Fruit fly (Drosophila melanogaster) whole organism, prepupa: Measurements from ENCODE around the gene CG43894.

ENCODE experiments used
- Blimp-1 ChIP-seq: fragments of 200-800 bp; sonication (Bioruptor generic); optimal IDR thresholded peaks from 3 replicates; lab custom pipeline; 2017; ENCODE audit warnings: missing biosample characterization, missing genetic modification characterization, mild to moderate bottlenecking, moderate library complexity, missing genetic modification reagents
- CG10631 ChIP-seq: fragments of 200-800 bp; sonication (Bioruptor generic); optimal IDR thresholded peaks from 2 replicates; lab custom pipeline; 2016; ENCODE audit warnings: missing biosample characterization, missing genetic modification characterization
- CG10669 ChIP-seq: fragments of 200-800 bp; sonication (Bioruptor generic); optimal IDR thresholded peaks from 3 replicates; lab custom pipeline; 2018; ENCODE audit warnings: missing biosample characterization, mild to moderate bottlenecking, missing genetic modification characterization, moderate library complexity
- CG11762 ChIP-seq: fragments of 200-800 bp; sonication (Bioruptor generic); optimal IDR thresholded peaks from 3 replicates; lab custom pipeline; 2016; ENCODE audit warnings: missing biosample characterization, missing genetic modification characterization; ENCODE audit not compliant: insufficient read depth
- CG11902 ChIP-seq: fragments of 200-800 bp; sonication (Bioruptor generic); optimal IDR thresholded peaks from 3 replicates; lab custom pipeline; 2016; ENCODE audit warnings: missing biosample characterization, missing genetic modification characterization
- CG15336 ChIP-seq: fragments of 200-800 bp; sonication (Bioruptor generic); IDR thresholded peaks from 2 replicates; pipeline ENCODE4 v1.3.6; 2022; ENCODE audit warnings: missing biosample characterization, missing genetic modification characterization
- CG1621 ChIP-seq: fragments of 200-800 bp; sonication (Bioruptor generic); optimal IDR thresholded peaks from 3 replicates; lab custom pipeline; 2018; ENCODE audit warnings: missing biosample characterization, mild to moderate bottlenecking, missing genetic modification characterization
- CG16779 ChIP-seq: fragments of 200-800 bp; sonication (Bioruptor generic); optimal IDR thresholded peaks from 3 replicates; lab custom pipeline; 2017; ENCODE audit warnings: missing biosample characterization, mild to moderate bottlenecking, missing genetic modification characterization
- CG3032 ChIP-seq: fragments of 200-800 bp; optimal IDR thresholded peaks from 2 replicates; lab custom pipeline; 2019; ENCODE audit warnings: missing biosample characterization, mild to moderate bottlenecking, missing genetic modification characterization, moderate library complexity
- CG32006 ChIP-seq: fragments of 200-800 bp; sonication (Bioruptor generic); optimal IDR thresholded peaks from 3 replicates; lab custom pipeline; 2017; ENCODE audit warnings: missing biosample characterization, mild to moderate bottlenecking, missing genetic modification characterization
- CG34406 ChIP-seq: fragments of 200-800 bp; sonication (Bioruptor generic); optimal IDR thresholded peaks from 3 replicates; lab custom pipeline; 2016; ENCODE audit warnings: missing biosample characterization, missing genetic modification characterization
- CG3919 ChIP-seq: fragments of 200-800 bp; sonication (Bioruptor generic); optimal IDR thresholded peaks from 3 replicates; lab custom pipeline; 2016; ENCODE audit warnings: missing biosample characterization, missing genetic modification characterization
- CG4318 ChIP-seq: fragments of 200-800 bp; sonication (Bioruptor generic); optimal IDR thresholded peaks from 3 replicates; lab custom pipeline; 2017; ENCODE audit warnings: missing biosample characterization, mild to moderate bottlenecking, missing genetic modification characterization
- CG6163 ChIP-seq: fragments of 200-800 bp; sonication (Bioruptor generic); IDR thresholded peaks from 3 replicates; pipeline ENCODE4 v1.3.6; 2022; ENCODE audit warnings: missing biosample characterization, missing genetic modification characterization
- CG6276 ChIP-seq: fragments of 200-800 bp; sonication (Bioruptor generic); optimal IDR thresholded peaks from 2 replicates; lab custom pipeline; 2017; ENCODE audit warnings: missing biosample characterization, mild to moderate bottlenecking, missing genetic modification characterization
- CG6792 ChIP-seq: fragments of 200-800 bp; sonication (Bioruptor generic); optimal IDR thresholded peaks from 3 replicates; lab custom pipeline; 2016; ENCODE audit warnings: missing biosample characterization, missing genetic modification characterization
- CG6808 ChIP-seq: fragments of 200-800 bp; sonication (Bioruptor generic); optimal IDR thresholded peaks from 3 replicates; lab custom pipeline; 2017; ENCODE audit warnings: missing biosample characterization, missing genetic modification characterization, mild to moderate bottlenecking, moderate library complexity, missing genetic modification reagents
- CG6854 ChIP-seq: fragments of 200-800 bp; sonication (Bioruptor generic); optimal IDR thresholded peaks from 2 replicates; lab custom pipeline; 2017; ENCODE audit warnings: missing biosample characterization, mild to moderate bottlenecking, missing genetic modification characterization
- CG7368 ChIP-seq: fragments of 200-800 bp; sonication (Bioruptor generic); optimal IDR thresholded peaks from 3 replicates; lab custom pipeline; 2016; ENCODE audit warnings: missing biosample characterization, missing genetic modification characterization
- CG8119 ChIP-seq: fragments of 200-800 bp; sonication (Bioruptor generic); IDR thresholded peaks from 3 replicates; pipeline ENCODE4 v1.3.6; 2022; ENCODE audit warnings: missing biosample characterization, missing genetic modification characterization
- CG8319 ChIP-seq: fragments of 200-800 bp; sonication (Bioruptor generic); optimal IDR thresholded peaks from 3 replicates; lab custom pipeline; 2016; ENCODE audit warnings: missing biosample characterization, missing genetic modification characterization
- CG8632 ChIP-seq: fragments of 200-800 bp; sonication (Bioruptor generic); optimal IDR thresholded peaks from 3 replicates; lab custom pipeline; 2016; ENCODE audit warnings: missing biosample characterization, missing genetic modification characterization
- CG9139 ChIP-seq: fragments of 200-800 bp; sonication (Bioruptor generic); optimal IDR thresholded peaks from 3 replicates; lab custom pipeline; 2017; ENCODE audit warnings: missing biosample characterization, mild to moderate bottlenecking, missing genetic modification characterization
- Eip75B ChIP-seq: fragments of 200-800 bp; sonication (Bioruptor generic); optimal IDR thresholded peaks from 3 replicates; lab custom pipeline; 2016; ENCODE audit warnings: missing biosample characterization, missing genetic modification characterization
- Ets21C ChIP-seq: fragments of 200-800 bp; sonication (Bioruptor generic); optimal IDR thresholded peaks from 3 replicates; lab custom pipeline; 2016; ENCODE audit warnings: missing biosample characterization, missing genetic modification characterization
- Ets96B ChIP-seq: fragments of 200-800 bp; optimal IDR thresholded peaks from 2 replicates; lab custom pipeline; 2019; ENCODE audit warnings: missing biosample characterization, mild to moderate bottlenecking, missing genetic modification characterization, moderate library complexity
- Gug ChIP-seq: fragments of 200-800 bp; sonication (Bioruptor generic); IDR thresholded peaks from 2 replicates; pipeline ENCODE4 v1.3.6; 2022; ENCODE audit warnings: missing biosample characterization, missing genetic modification characterization
- Hr38 ChIP-seq: sonication (Bioruptor generic); optimal IDR thresholded peaks from 2 replicates; lab custom pipeline; 2016; ENCODE audit warnings: missing biosample characterization, missing genetic modification characterization
- Hr39 ChIP-seq: fragments of 200-800 bp; sonication (Bioruptor generic); optimal IDR thresholded peaks from 2 replicates; lab custom pipeline; 2016; ENCODE audit warnings: missing biosample characterization, missing genetic modification characterization
- Hr4 ChIP-seq: fragments of 200-800 bp; sonication (Bioruptor generic); optimal IDR thresholded peaks from 3 replicates; lab custom pipeline; 2016; ENCODE audit warnings: missing biosample characterization, missing genetic modification characterization
- Lpt ChIP-seq: fragments of 200-800 bp; sonication (Bioruptor generic); optimal IDR thresholded peaks from 3 replicates; lab custom pipeline; 2016; ENCODE audit warnings: missing biosample characterization, missing genetic modification characterization
- Met ChIP-seq: fragments of 200-800 bp; sonication (Bioruptor generic); optimal IDR thresholded peaks from 3 replicates; lab custom pipeline; 2016; ENCODE audit warnings: missing biosample characterization, missing genetic modification characterization
- OdsH ChIP-seq: fragments of 200-800 bp; sonication (Bioruptor generic); optimal IDR thresholded peaks from 3 replicates; lab custom pipeline; 2016; ENCODE audit warnings: missing biosample characterization, missing genetic modification characterization
- Smox ChIP-seq: fragments of 200-800 bp; sonication (Bioruptor generic); optimal IDR thresholded peaks from 3 replicates; lab custom pipeline; 2016; ENCODE audit warnings: missing biosample characterization, missing genetic modification characterization
- Sox102F ChIP-seq: fragments of 200-800 bp; sonication (Bioruptor generic); optimal IDR thresholded peaks from 2 replicates; lab custom pipeline; 2016; ENCODE audit warnings: missing biosample characterization, mild to moderate bottlenecking, missing genetic modification characterization
- Sox14 ChIP-seq: fragments of 200-800 bp; sonication (Bioruptor generic); optimal IDR thresholded peaks from 3 replicates; lab custom pipeline; 2016; ENCODE audit warnings: missing biosample characterization, missing genetic modification characterization
- Sox15 ChIP-seq: fragments of 200-800 bp; sonication (Bioruptor generic); optimal IDR thresholded peaks from 3 replicates; lab custom pipeline; 2016; ENCODE audit warnings: missing biosample characterization, missing genetic modification characterization
- achi ChIP-seq: fragments of 200-800 bp; sonication (Bioruptor generic); optimal IDR thresholded peaks from 3 replicates; lab custom pipeline; 2016; ENCODE audit warnings: missing biosample characterization, missing genetic modification characterization
- dsx ChIP-seq: fragments of 200-800 bp; optimal IDR thresholded peaks from 3 replicates; lab custom pipeline; 2019; ENCODE audit warnings: missing biosample characterization, mild to moderate bottlenecking, missing genetic modification characterization, moderate library complexity; ENCODE audit not compliant: poor library complexity, severe bottlenecking
- eg ChIP-seq: fragments of 200-800 bp; sonication (Bioruptor generic); IDR thresholded peaks from 3 replicates; pipeline ENCODE4 v1.3.6; 2022; ENCODE audit warnings: missing biosample characterization, missing genetic modification characterization
- fd85E ChIP-seq: fragments of 200-800 bp; sonication (Bioruptor generic); optimal IDR thresholded peaks from 3 replicates; lab custom pipeline; 2016; ENCODE audit warnings: missing biosample characterization, missing genetic modification characterization
- fkh ChIP-seq: fragments of 200-800 bp; sonication (Bioruptor generic); optimal IDR thresholded peaks from 3 replicates; lab custom pipeline; 2017; ENCODE audit warnings: missing biosample characterization, mild to moderate bottlenecking, missing genetic modification characterization, moderate library complexity
- lz ChIP-seq: fragments of 200-800 bp; sonication (Bioruptor generic); optimal IDR thresholded peaks from 3 replicates; lab custom pipeline; 2016; ENCODE audit warnings: missing biosample characterization, missing genetic modification characterization
- net ChIP-seq: fragments of 200-800 bp; sonication (Bioruptor generic); optimal IDR thresholded peaks from 3 replicates; lab custom pipeline; 2016; ENCODE audit warnings: missing biosample characterization, missing genetic modification characterization
- pdm3 ChIP-seq: fragments of 200-800 bp; sonication (Bioruptor generic); optimal IDR thresholded peaks from 3 replicates; lab custom pipeline; 2016; ENCODE audit warnings: missing biosample characterization, missing genetic modification characterization
- salr ChIP-seq, 2 experiments: fragments of 200-800 bp; sonication (Bioruptor generic); optimal IDR thresholded peaks; 3 replicates each; lab custom pipeline; 2016 to 2018; ENCODE audit warnings: missing biosample characterization in 2 of 2, missing genetic modification characterization in 2 of 2, mild to moderate bottlenecking in 1 of 2
- spab ChIP-seq: fragments of 200-800 bp; sonication (Bioruptor generic); optimal IDR thresholded peaks from 2 replicates; lab custom pipeline; 2017; ENCODE audit warnings: missing biosample characterization, mild to moderate bottlenecking, missing genetic modification characterization, missing genetic modification reagents
- ss ChIP-seq, 2 experiments: fragments of 200-800 bp; sonication (Bioruptor generic); optimal IDR thresholded peaks; 2 replicates in 1 of 2; 3 replicates in 1 of 2; lab custom pipeline; 2017 to 2018; ENCODE audit warnings: mild to moderate bottlenecking in 2 of 2, missing biosample characterization in 2 of 2, missing genetic modification characterization in 2 of 2, moderate library complexity in 1 of 2
- svp ChIP-seq: fragments of 200-800 bp; sonication (Bioruptor generic); peaks from one replicate; lab custom pipeline; 2016; ENCODE audit warnings: missing biosample characterization, missing genetic modification characterization
- topi ChIP-seq: fragments of 200-800 bp; sonication (Bioruptor generic); optimal IDR thresholded peaks from 3 replicates; lab custom pipeline; 2016; ENCODE audit warnings: missing biosample characterization, missing genetic modification characterization
- vri ChIP-seq: fragments of 200-800 bp; sonication (Bioruptor generic); optimal IDR thresholded peaks from 3 replicates; lab custom pipeline; 2016; ENCODE audit warnings: missing biosample characterization, mild to moderate bottlenecking, missing genetic modification characterization

CG43894 gene

DNA sequence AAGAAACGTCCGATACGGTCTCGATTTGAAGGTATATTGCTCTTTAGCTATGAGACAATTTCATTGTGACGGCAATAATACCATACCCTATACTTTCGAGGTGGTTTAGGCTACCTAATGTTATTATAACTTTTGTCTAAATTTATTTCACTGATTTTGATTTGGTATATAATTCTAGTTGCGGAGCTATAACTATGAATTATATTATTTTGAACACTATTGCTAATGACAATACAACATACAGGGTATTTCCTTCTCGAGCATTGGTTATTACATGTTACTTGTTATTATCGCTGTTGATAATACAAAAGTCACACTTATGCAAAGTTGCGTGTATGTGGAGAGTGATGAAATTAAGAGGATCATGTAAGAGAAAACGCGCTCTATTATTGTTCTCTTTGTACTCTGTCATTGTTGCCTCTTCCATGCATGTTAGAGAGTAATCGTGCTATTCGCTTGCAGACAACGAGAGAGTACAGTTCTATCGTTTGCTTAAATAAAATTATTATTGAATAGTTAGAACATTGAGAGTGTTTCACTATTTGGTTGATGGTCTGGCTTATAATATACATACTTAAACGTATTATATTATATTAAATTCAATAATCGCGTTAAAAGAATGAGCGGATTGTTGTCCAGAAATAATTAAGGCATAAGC is 24.2 kb downstream of the CG43894 start, which contains the start of gene CG32115:
Gene CG32115 (minus strand): TSS at position 38 of the 658 bp plus-strand sequence.
- peak; percentile 96 for TF ChIP-seq OdsH (GFP tag; lab: Kevin White, UChicago)
- peak; percentile 93 for TF ChIP-seq CG6792
- peak; percentile 99 for TF ChIP-seq vri (GFP tag; lab: Kevin White, UChicago)
- peak; percentile 94 for TF ChIP-seq CG34406 (GFP tag; lab: Kevin White, UChicago)
- TF ChIP-seq dsx (GFP tag; lab: Kevin White, UChicago) = peak; percentile 93
- peak; percentile 93 for TF ChIP-seq Eip75B (GFP tag; lab: Kevin White, UChicago)
- TF ChIP-seq Sox102F = peak; percentile 95
- peak; percentile 73 for TF ChIP-seq fd85E (GFP tag; lab: Kevin White, UChicago)
- peak; percentile 89 for TF ChIP-seq Lpt (GFP tag; lab: Kevin White, UChicago)
- peak; percentile 96 for TF ChIP-seq Hr39 (GFP tag; lab: Kevin White, UChicago)
- TF ChIP-seq CG16779 (tag; lab: Kevin White, UChicago) = peak; percentile 88
- peak; percentile 97 for TF ChIP-seq eg (GFP tag; lab: Robert Waterston, UW)
- TF ChIP-seq CG10669 (GFP tag; lab: Kevin White, UChicago) = peak; percentile 92
- TF ChIP-seq CG8632 (GFP tag; lab: Kevin White, UChicago) = peak; percentile 94
- peak; percentile 84 for TF ChIP-seq CG6276
- peak; percentile 96 for TF ChIP-seq Met
- peak; percentile 74 for TF ChIP-seq CG9139 (GFP tag; lab: Kevin White, UChicago)
- peak; percentile 98 for TF ChIP-seq svp (GFP tag; lab: Kevin White, UChicago)
- peak; percentile 91 for TF ChIP-seq Sox15 (GFP tag; lab: Kevin White, UChicago)
- peak; percentile 86 for TF ChIP-seq Blimp-1 (GFP tag; lab: Kevin White, UChicago)
- no peak for TF ChIP-seq Hr38 (GFP tag; lab: Kevin White, UChicago)
- peak; percentile 90 for TF ChIP-seq CG1621 (tag; lab: Kevin White, UChicago)
- peak; percentile 96 for TF ChIP-seq CG11902 (GFP tag; lab: Kevin White, UChicago)
- TF ChIP-seq topi (GFP tag; lab: Kevin White, UChicago) = peak; percentile 97
- peak; percentile 78 for TF ChIP-seq spab (GFP tag; lab: Kevin White, UChicago)
- peak; percentile 95 for TF ChIP-seq Ets96B (tag; lab: Kevin White, UChicago)
- peak; percentile 93 for TF ChIP-seq CG10631
- peak; percentile 96 for TF ChIP-seq CG15336 (GFP tag; lab: Robert Waterston, UW)
- TF ChIP-seq CG3032 = peak; percentile 95
- peak; percentile 75 for TF ChIP-seq fkh (GFP tag; lab: Kevin White, UChicago)
- TF ChIP-seq CG8119 = peak; percentile 95
- peak; percentile 97 for TF ChIP-seq Gug (GFP tag; lab: Robert Waterston, UW)
- TF ChIP-seq Sox14 (GFP tag; lab: Kevin White, UChicago) = peak; percentile 97
- TF ChIP-seq CG11762 (GFP tag; lab: Kevin White, UChicago) = peak; percentile 94
- peak; percentile 93 for TF ChIP-seq net
- TF ChIP-seq CG7368 (GFP tag; lab: Kevin White, UChicago) = peak; percentile 89
- peak; percentile 91 for TF ChIP-seq Ets21C (GFP tag; lab: Kevin White, UChicago)
- peak; percentile 94 for TF ChIP-seq lz (GFP tag; lab: Kevin White, UChicago)
- TF ChIP-seq CG4318 (GFP tag; lab: Kevin White, UChicago) = peak; percentile 89
- no peak for TF ChIP-seq CG6854 (GFP tag; lab: Kevin White, UChicago)
- peak; percentile 95 for TF ChIP-seq Smox
- TF ChIP-seq Hr4 = peak; percentile 96
- peak; percentile 89 to 91 for TF ChIP-seq salr (GFP tag; optimal IDR thresholded peaks at IDR 0.05; lab: Kevin White, UChicago)
- peak; percentile 98 for TF ChIP-seq CG6163 (GFP tag; lab: Robert Waterston, UW)
- peak; percentile 95 for TF ChIP-seq CG3919 (GFP tag; lab: Kevin White, UChicago)
- TF ChIP-seq CG6808 (GFP tag; lab: Kevin White, UChicago) = peak; percentile 81
- peak; percentile 91 for TF ChIP-seq CG8319 (GFP tag; lab: Kevin White, UChicago)
- peak; percentile 96 for TF ChIP-seq pdm3 (GFP tag; lab: Kevin White, UChicago)
- TF ChIP-seq achi (GFP tag; lab: Kevin White, UChicago) = peak; percentile 94
- TF ChIP-seq ss (GFP tag; optimal IDR thresholded peaks at IDR 0.05; lab: Kevin White, UChicago) = peak; percentile 76 to 93
- TF ChIP-seq CG32006 = peak; percentile 95
